Fruit fly (Drosophila melanogaster): Measurements from ENCODE around the gene Hsp83.

- no peak for TF ChIP-seq CTCF (optimal IDR thresholded peaks at IDR 0.05)
- no peak for TF ChIP-seq CG8478 (optimal IDR thresholded peaks at IDR 0.05)
Measured at dm6 chr3L:3179474-3179873, 13.3 kb upstream of the Hsp83 start.
